Worm (Caenorhabditis elegans): ENCODE results near the gene srd-70.

ce11 chrV:20451793-20452192 lies 2.1 kb upstream of the srd-70 start:
- TF ChIP-seq hmbx-1 (tag; optimal IDR thresholded peaks at IDR 0.05) (no peak), ceh-36 (tag; optimal IDR thresholded peaks at IDR 0.05) (no peak), scrt-1 (GFP tag; IDR thresholded peaks at IDR 0.05) (no peak), ama-1 (optimal IDR thresholded peaks at IDR 0.05) (no peak), hnd-1 (tag; optimal IDR thresholded peaks at IDR 0.05) (no peak), hmg-4 (GFP tag; optimal IDR thresholded peaks at IDR 0.05) (no peak)
